Fruit fly (Drosophila melanogaster) whole organism, embryonic: ENCODE results near the gene Elal.

Experiments
- Atf-2 ChIP-seq: fragments of 200-800 bp; sonication (Bioruptor generic); optimal IDR thresholded peaks from 2 replicates; lab custom pipeline; 2016; ENCODE audit warnings: missing biosample characterization, missing genetic modification characterization
- B-H2 ChIP-seq: fragments of 200-800 bp; sonication (Bioruptor generic); optimal IDR thresholded peaks from 2 replicates; lab custom pipeline; 2018; ENCODE audit warnings: missing biosample characterization, mild to moderate bottlenecking, missing genetic modification characterization
- BEAF-32 ChIP-seq: fragments of 200-800 bp; sonication (Bioruptor generic); optimal IDR thresholded peaks from 3 replicates; lab custom pipeline; 2017; ENCODE audit warnings: missing biosample characterization, missing genetic modification characterization, mild to moderate bottlenecking, moderate library complexity, missing genetic modification reagents
- CG10209 ChIP-seq: fragments of 200-800 bp; sonication (Bioruptor generic); optimal IDR thresholded peaks from 3 replicates; lab custom pipeline; 2017; ENCODE audit warnings: missing biosample characterization, mild to moderate bottlenecking, missing genetic modification characterization, missing genetic modification reagents
- CG10366 ChIP-seq: fragments of 200-800 bp; sonication (Bioruptor generic); IDR thresholded peaks from 2 replicates; pipeline ENCODE4 v1.3.6; 2022; ENCODE audit warnings: missing biosample characterization, missing genetic modification characterization
- CG11695 ChIP-seq: fragments of 200-800 bp; sonication (Bioruptor generic); IDR thresholded peaks from 3 replicates; pipeline ENCODE4 v1.3.6; 2022; ENCODE audit warnings: missing biosample characterization, missing genetic modification characterization
- CG12071 ChIP-seq: fragments of 200-800 bp; sonication (Bioruptor generic); optimal IDR thresholded peaks from 3 replicates; lab custom pipeline; 2018; ENCODE audit warnings: missing biosample characterization, mild to moderate bottlenecking, missing genetic modification characterization
- CG12299 ChIP-seq: fragments of 200-800 bp; sonication (Bioruptor generic); optimal IDR thresholded peaks from 2 replicates; lab custom pipeline; 2018; ENCODE audit warnings: missing biosample characterization, mild to moderate bottlenecking, missing genetic modification characterization
- CG1529 ChIP-seq: fragments of 200-800 bp; sonication (Bioruptor generic); optimal IDR thresholded peaks from 3 replicates; lab custom pipeline; 2018; ENCODE audit warnings: missing biosample characterization, missing genetic modification characterization
- CG1602 ChIP-seq: fragments of 200-800 bp; sonication (Bioruptor generic); optimal IDR thresholded peaks from 3 replicates; lab custom pipeline; 2016; ENCODE audit warnings: missing biosample characterization, missing genetic modification characterization
- CG16815 ChIP-seq: fragments of 200-800 bp; sonication (Bioruptor generic); optimal IDR thresholded peaks from 3 replicates; lab custom pipeline; 2017; ENCODE audit warnings: missing biosample characterization, mild to moderate bottlenecking, missing genetic modification characterization
- CG17186 ChIP-seq: fragments of 200-800 bp; sonication (Bioruptor generic); optimal IDR thresholded peaks from 3 replicates; lab custom pipeline; 2017; ENCODE audit warnings: missing biosample characterization, missing genetic modification reagents, missing genetic modification characterization
- CG17361 ChIP-seq: fragments of 200-800 bp; sonication (Bioruptor generic); IDR thresholded peaks from 3 replicates; pipeline ENCODE4 v1.3.6; 2022; ENCODE audit warnings: missing biosample characterization, missing genetic modification characterization
- CG1792 ChIP-seq: fragments of 200-800 bp; sonication (Bioruptor generic); optimal IDR thresholded peaks from 2 replicates; lab custom pipeline; 2016; ENCODE audit warnings: missing biosample characterization, missing genetic modification characterization
- CG18011 ChIP-seq: fragments of 200-800 bp; sonication (Bioruptor generic); optimal IDR thresholded peaks from 2 replicates; lab custom pipeline; 2017; ENCODE audit warnings: missing biosample characterization, missing genetic modification characterization, mild to moderate bottlenecking, moderate library complexity, missing genotype
- CG1832 ChIP-seq: fragments of 200-800 bp; sonication (Bioruptor generic); optimal IDR thresholded peaks from 2 replicates; lab custom pipeline; 2017; ENCODE audit warnings: missing biosample characterization, mild to moderate bottlenecking, missing genetic modification characterization, inconsistent platforms
- CG2129 ChIP-seq: fragments of 200-800 bp; sonication (Bioruptor generic); IDR thresholded peaks from 2 replicates; pipeline ENCODE4 v1.3.6; 2022; ENCODE audit warnings: missing biosample characterization, missing genetic modification characterization; ENCODE audit not compliant: partially characterized antibody
- CG3065 ChIP-seq: fragments of 200-800 bp; sonication (Bioruptor generic); optimal IDR thresholded peaks from 2 replicates; lab custom pipeline; 2016; ENCODE audit warnings: missing biosample characterization, missing genetic modification characterization
- CG33213 ChIP-seq: fragments of 200-800 bp; sonication (Bioruptor generic); optimal IDR thresholded peaks from 3 replicates; lab custom pipeline; 2016; ENCODE audit warnings: missing biosample characterization, missing genetic modification characterization
- CG4730 ChIP-seq: fragments of 200-800 bp; sonication (Bioruptor generic); IDR thresholded peaks from 2 replicates; pipeline ENCODE4 v1.3.6; 2022; ENCODE audit warnings: missing biosample characterization, missing genetic modification characterization
- CG4820 ChIP-seq: fragments of 200-800 bp; sonication (Bioruptor generic); optimal IDR thresholded peaks from 3 replicates; lab custom pipeline; 2016; ENCODE audit warnings: missing biosample characterization, missing genetic modification characterization
- CG6175 ChIP-seq: fragments of 200-800 bp; sonication (Bioruptor generic); IDR thresholded peaks from 3 replicates; pipeline ENCODE4 v1.3.6; 2022; ENCODE audit warnings: missing biosample characterization, missing genetic modification characterization
- CG6689 ChIP-seq: fragments of 200-800 bp; sonication (Bioruptor generic); IDR thresholded peaks from 2 replicates; pipeline ENCODE4 v1.3.6; 2022; ENCODE audit warnings: missing biosample characterization, missing genetic modification characterization
- CG6813 ChIP-seq: fragments of 200-800 bp; sonication (Bioruptor generic); optimal IDR thresholded peaks from 2 replicates; lab custom pipeline; 2017; ENCODE audit warnings: missing biosample characterization, missing genetic modification characterization, mild to moderate bottlenecking, moderate library complexity, missing genetic modification reagents
- CG9797 ChIP-seq: fragments of 200-800 bp; sonication (Bioruptor generic); optimal IDR thresholded peaks from 3 replicates; lab custom pipeline; 2018; ENCODE audit warnings: missing biosample characterization, mild to moderate bottlenecking, missing genetic modification characterization
- CrebB ChIP-seq: fragments of 200-800 bp; sonication (Bioruptor generic); optimal IDR thresholded peaks from 3 replicates; lab custom pipeline; 2018; ENCODE audit warnings: missing biosample characterization, mild to moderate bottlenecking, missing genetic modification characterization
- Doc2 ChIP-seq: fragments of 200-800 bp; sonication (Bioruptor generic); IDR thresholded peaks from 2 replicates; pipeline ENCODE4 v1.3.6; 2022; ENCODE audit warnings: missing biosample characterization, missing genetic modification characterization
- H2.0 ChIP-seq: fragments of 200-800 bp; sonication (Bioruptor generic); IDR thresholded peaks from 2 replicates; pipeline ENCODE4 v1.3.6; 2022; ENCODE audit warnings: missing biosample characterization, missing genetic modification characterization
- Mad ChIP-seq: fragments of 200-800 bp; sonication (Bioruptor generic); optimal IDR thresholded peaks from 2 replicates; lab custom pipeline; 2016; ENCODE audit warnings: missing biosample characterization, missing genetic modification characterization
- Mes4 ChIP-seq: fragments of 200-800 bp; sonication (Bioruptor generic); optimal IDR thresholded peaks from 2 replicates; lab custom pipeline; 2016; ENCODE audit warnings: missing biosample characterization, missing genetic modification characterization
- NC2β ChIP-seq: fragments of 200-800 bp; sonication (Bioruptor generic); optimal IDR thresholded peaks from 2 replicates; lab custom pipeline; 2016; ENCODE audit warnings: missing biosample characterization, missing genetic modification characterization
- Nf-YB ChIP-seq: fragments of 200-800 bp; sonication (Bioruptor generic); optimal IDR thresholded peaks from 3 replicates; lab custom pipeline; 2019; ENCODE audit warnings: missing biosample characterization, mild to moderate bottlenecking, missing genetic modification characterization, moderate library complexity
- Opbp ChIP-seq: fragments of 200-800 bp; sonication (Bioruptor generic); IDR thresholded peaks from 3 replicates; pipeline ENCODE4 v1.3.6; 2022; ENCODE audit warnings: missing biosample characterization, missing genetic modification characterization; ENCODE audit not compliant: partially characterized antibody
- Optix ChIP-seq: fragments of 200-800 bp; sonication (Bioruptor generic); IDR thresholded peaks from 3 replicates; pipeline ENCODE4 v1.3.6; 2022; ENCODE audit warnings: missing biosample characterization, missing genetic modification characterization
- abd-A ChIP-seq: fragments of 200-800 bp; sonication (Bioruptor generic); optimal IDR thresholded peaks from 3 replicates; lab custom pipeline; 2019; ENCODE audit warnings: missing biosample characterization, mild to moderate bottlenecking, missing genetic modification characterization, moderate library complexity
- ewg ChIP-seq: fragments of 200-800 bp; sonication (Bioruptor generic); optimal IDR thresholded peaks from 3 replicates; lab custom pipeline; 2017; ENCODE audit warnings: mild to moderate bottlenecking, missing biosample characterization, missing genetic modification reagents, missing genetic modification characterization
- grn ChIP-seq: fragments of 200-800 bp; sonication (Bioruptor generic); optimal IDR thresholded peaks from 3 replicates; lab custom pipeline; 2017; ENCODE audit warnings: missing biosample characterization, missing genetic modification characterization
- hbn ChIP-seq: fragments of 200-800 bp; sonication (Bioruptor generic); IDR thresholded peaks from 2 replicates; pipeline ENCODE4 v1.3.6; 2022; ENCODE audit warnings: missing biosample characterization, missing genetic modification characterization; ENCODE audit not compliant: partially characterized antibody
- hth ChIP-seq: fragments of >200 bp; optimal IDR thresholded peaks from 2 replicates; lab custom pipeline; 2017; ENCODE audit warnings: inconsistent platforms
- lilli ChIP-seq: fragments of 200-800 bp; sonication (Bioruptor generic); optimal IDR thresholded peaks from 3 replicates; lab custom pipeline; 2016; ENCODE audit warnings: missing biosample characterization, missing genetic modification characterization
- mirr ChIP-seq: fragments of 200-800 bp; sonication (Bioruptor generic); optimal IDR thresholded peaks from 3 replicates; lab custom pipeline; 2018; ENCODE audit warnings: missing biosample characterization, mild to moderate bottlenecking, missing genetic modification characterization
- p53 ChIP-seq: fragments of 200-800 bp; sonication (Bioruptor generic); optimal IDR thresholded peaks from 2 replicates; lab custom pipeline; 2016; ENCODE audit warnings: missing biosample characterization, missing genetic modification characterization
- pita ChIP-seq: fragments of 200-800 bp; sonication (Bioruptor generic); optimal IDR thresholded peaks from 2 replicates; lab custom pipeline; 2017; ENCODE audit warnings: missing biosample characterization, mild to moderate bottlenecking, missing genetic modification characterization
- scrt ChIP-seq: fragments of 200-800 bp; sonication (Bioruptor generic); optimal IDR thresholded peaks from 2 replicates; lab custom pipeline; 2018; ENCODE audit warnings: missing biosample characterization, mild to moderate bottlenecking, missing genetic modification characterization, moderate library complexity
- sd ChIP-seq: fragments of 200-800 bp; sonication (Bioruptor generic); optimal IDR thresholded peaks from 3 replicates; lab custom pipeline; 2018; ENCODE audit warnings: missing biosample characterization, mild to moderate bottlenecking, missing genetic modification characterization, moderate library complexity
- sima ChIP-seq: fragments of 200-800 bp; sonication (Bioruptor generic); optimal IDR thresholded peaks from 2 replicates; lab custom pipeline; 2016; ENCODE audit warnings: missing biosample characterization, missing genetic modification characterization
- slou ChIP-seq: fragments of 200-800 bp; sonication (Bioruptor generic); optimal IDR thresholded peaks from 3 replicates; lab custom pipeline; 2016; ENCODE audit warnings: missing biosample characterization, missing genetic modification characterization
- vfl ChIP-seq: fragments of 200-800 bp; sonication (Bioruptor generic); optimal IDR thresholded peaks from 2 replicates; lab custom pipeline; 2016; ENCODE audit warnings: missing biosample characterization, missing genetic modification characterization
- vvl ChIP-seq: fragments of 200-800 bp; sonication (Bioruptor generic); IDR thresholded peaks from 2 replicates; pipeline ENCODE4 v1.3.6; 2022; ENCODE audit warnings: missing biosample characterization, missing genetic modification characterization

Elal gene

dm6 chr3R:24875939-24876842 lies 11.0 kb downstream of the Elal start, which contains the start of gene CG3744 (continued):
- TF ChIP-seq grn (GFP tag; lab: Kevin White, UChicago) (peak; percentile 0), pita (GFP tag; lab: Kevin White, UChicago) (no peak), CG16815 (GFP tag; lab: Kevin White, UChicago) (peak; percentile 86), mirr (GFP tag; lab: Kevin White, UChicago) (peak; percentile 74), CG2129 (GFP tag; lab: Robert Waterston, UW) (peak; percentile 94), slou (GFP tag; lab: Kevin White, UChicago) (peak; percentile 85), CG17361 (peak; percentile 92), H2.0 (peak; percentile 94), abd-A (tag; lab: Kevin White, UChicago) (no peak), CG1602 (GFP tag; lab: Kevin White, UChicago) (peak; percentile 90), NC2β (peak; percentile 35), lilli (GFP tag; lab: Kevin White, UChicago) (peak; percentile 88), CG3065 (peak; percentile 76), hbn (GFP tag; lab: Robert Waterston, UW) (peak; percentile 97), Opbp (GFP tag; lab: Robert Waterston, UW) (peak; percentile 94), CG1832 (GFP tag; lab: Kevin White, UChicago) (no peak), CG6689 (GFP tag; lab: Robert Waterston, UW) (peak; percentile 93), Optix (GFP tag; lab: Robert Waterston, UW) (peak; percentile 87), scrt (GFP tag; lab: Kevin White, UChicago) (no peak), Mad (GFP tag; lab: Kevin White, UChicago) (peak; percentile 81), CG17186 (GFP tag; lab: Kevin White, UChicago) (peak; percentile 55), CG6813 (GFP tag; lab: Kevin White, UChicago) (peak; percentile 79), sima (GFP tag; lab: Kevin White, UChicago) (no peak), CG12299 (tag; lab: Kevin White, UChicago) (peak; percentile 86), vvl (GFP tag; lab: Robert Waterston, UW) (peak; percentile 98), CG18011 (peak; percentile 73), CG12071 (peak; percentile 69), CG4730 (GFP tag; lab: Robert Waterston, UW) (peak; percentile 84), CG10209 (GFP tag; lab: Kevin White, UChicago) (peak; percentile 91), Mes4 (GFP tag; lab: Kevin White, UChicago) (no peak), CG11695 (GFP tag; lab: Robert Waterston, UW) (peak; percentile 89), hth (lab: Kevin White, UChicago) (no peak), CG4820 (GFP tag; lab: Kevin White, UChicago) (peak; percentile 81), BEAF-32 (peak; percentile 92), CG1529 (GFP tag; lab: Kevin White, UChicago) (peak; percentile 66), sd (tag; lab: Kevin White, UChicago) (peak; percentile 41), CG1792 (GFP tag; lab: Kevin White, UChicago) (peak; percentile 42), CG10366 (GFP tag; lab: Robert Waterston, UW) (peak; percentile 95), CG33213 (GFP tag; lab: Kevin White, UChicago) (peak; percentile 81), Doc2 (GFP tag; lab: Robert Waterston, UW) (peak; percentile 46), ewg (GFP tag; lab: Kevin White, UChicago) (peak; percentile 78), vfl (GFP tag; lab: Kevin White, UChicago) (peak; percentile 73), Atf-2 (GFP tag; lab: Kevin White, UChicago) (peak; percentile 42), CG9797 (GFP tag; lab: Kevin White, UChicago) (peak; percentile 80), CG6175 (GFP tag; lab: Robert Waterston, UW) (peak; percentile 92), CrebB (peak; percentile 69), p53 (no peak), B-H2 (GFP tag; lab: Kevin White, UChicago) (peak; percentile 95), Nf-YB (GFP tag; lab: Kevin White, UChicago) (peak; percentile 74)
